Fruit fly (Drosophila melanogaster) whole organism, pupa: ENCODE results near the gene Pdp1.

Source experiments
- CG12605 ChIP-seq: fragments of 200-800 bp; sonication (Bioruptor generic); IDR thresholded peaks from 2 replicates; pipeline ENCODE4 v1.3.6; 2022; ENCODE audit warnings: missing biosample characterization, missing genetic modification characterization
- CG32121 ChIP-seq: fragments of 200-800 bp; sonication (Bioruptor generic); IDR thresholded peaks from 2 replicates; pipeline ENCODE4 v1.3.6; 2022; ENCODE audit warnings: missing biosample characterization, missing genetic modification characterization
- CG4496 ChIP-seq: fragments of 200-800 bp; sonication (Bioruptor generic); IDR thresholded peaks from 3 replicates; pipeline ENCODE4 v1.3.6; 2022; ENCODE audit warnings: missing biosample characterization, missing genetic modification characterization
- EcR ChIP-seq: fragments of 200-800 bp; sonication (Bioruptor generic); optimal IDR thresholded peaks from 3 replicates; lab custom pipeline; 2019; ENCODE audit warnings: missing biosample characterization, missing genetic modification characterization, mild to moderate bottlenecking, moderate library complexity, missing genetic modification reagents
- Pif1A ChIP-seq: fragments of 200-800 bp; sonication (Bioruptor generic); optimal IDR thresholded peaks from 3 replicates; lab custom pipeline; 2016; ENCODE audit warnings: missing biosample characterization, missing genetic modification characterization

- TF ChIP-seq CG4496 (GFP tag; lab: Robert Waterston, UW), result peak; percentile 76
- no peak for TF ChIP-seq EcR (GFP tag; lab: Kevin White, UChicago)
- 0 out of 2 replicates have a peak, but pooled peaks have one; percentile 15 for TF ChIP-seq CG12605 (GFP tag; lab: Robert Waterston, UW)
- no peak for TF ChIP-seq Pif1A (GFP tag; lab: Kevin White, UChicago)
- TF ChIP-seq CG32121 (GFP tag; lab: Robert Waterston, UW), result no peak
These were observed 25.8 kb downstream of the Pdp1 start for dm6 chr3L:7841254-7841964.
